Worm (Caenorhabditis elegans): ENCODE measurements around the gene dlc-2.

dlc-2 gene

ce11 chrIV:12096479-12096878 lies 14.9 kb downstream of the dlc-2 start, which contains the start of gene mon-2:
Gene mon-2 (plus strand): TSS chrIV:12096779.
- TF ChIP-seq pax-1 (tag; optimal IDR thresholded peaks at IDR 0.05) (no peak), ahr-1 (tag; optimal IDR thresholded peaks at IDR 0.05) (no peak), lim-6 (tag; optimal IDR thresholded peaks at IDR 0.05) (no peak), ceh-18 (tag; optimal IDR thresholded peaks at IDR 0.05) (no peak), pag-3 (tag; optimal IDR thresholded peaks at IDR 0.05; ENCODE audit: borderline replicate concordance) (no peak), ceh-19 (GFP tag; optimal IDR thresholded peaks at IDR 0.05) (no peak), K02D7.2 (tag; optimal IDR thresholded peaks at IDR 0.05) (no peak), odd-2 (tag; optimal IDR thresholded peaks at IDR 0.05) (no peak), ceh-22 (tag; optimal IDR thresholded peaks at IDR 0.05) (no peak), hlh-8 (tag; optimal IDR thresholded peaks at IDR 0.05) (no peak), pat-9 (tag; optimal IDR thresholded peaks at IDR 0.05) (no peak), nhr-232 (tag; optimal IDR thresholded peaks at IDR 0.05) (no peak), madf-2 (tag; optimal IDR thresholded peaks at IDR 0.05) (no peak), C38D4.7 (GFP tag; optimal IDR thresholded peaks at IDR 0.05) (no peak), hlh-15 (tag; optimal IDR thresholded peaks at IDR 0.05) (no peak), tbx-2 (tag; optimal IDR thresholded peaks at IDR 0.05) (no peak), ceh-34 (tag; optimal IDR thresholded peaks at IDR 0.05) (no peak)

ce11 chrIV:12093819-12094218 lies 17.6 kb downstream of the dlc-2 start, which contains the start of gene F11A10.5:
Gene F11A10.5 (plus strand): TSS chrIV:12094119.
- TF ChIP-seq ztf-16 (tag; optimal IDR thresholded peaks at IDR 0.05) (no peak), ceh-31 (tag; optimal IDR thresholded peaks at IDR 0.05) (peak; percentile 10), zip-5 (tag; optimal IDR thresholded peaks at IDR 0.05) (peak; percentile 16), ceh-48 (tag; optimal IDR thresholded peaks at IDR 0.05) (peak; percentile 47)

ce11 chrIV:12093384-12093783 lies 18.0 kb downstream of the dlc-2 start, which contains the start of gene cpsf-4:
Gene cpsf-4 (minus strand): TSS chrIV:12093445.
- TF ChIP-seq ztf-16 (tag; optimal IDR thresholded peaks at IDR 0.05) (no peak), lim-6 (tag; optimal IDR thresholded peaks at IDR 0.05) (no peak), fkh-6 (tag; optimal IDR thresholded peaks at IDR 0.05) (no peak), nhr-11 (tag; optimal IDR thresholded peaks at IDR 0.05) (no peak), sox-4 (tag; optimal IDR thresholded peaks at IDR 0.05) (no peak)

- TF ChIP-seq unc-3 (GFP tag; conservative IDR thresholded peaks at IDR 0.05) (no peak), unc-3 (tag; optimal IDR thresholded peaks at IDR 0.05) (no peak), pax-1 (tag; optimal IDR thresholded peaks at IDR 0.05) (no peak), ceh-6 (GFP tag; optimal IDR thresholded peaks at IDR 0.05) (no peak), pha-2 (tag; optimal IDR thresholded peaks at IDR 0.05) (no peak), nfya-1 (tag; optimal IDR thresholded peaks at IDR 0.05) (no peak), dmd-4 (tag; optimal IDR thresholded peaks at IDR 0.05; ENCODE audit: borderline replicate concordance) (no peak), elt-4 (tag; optimal IDR thresholded peaks at IDR 0.05) (no peak), syd-9 (tag; optimal IDR thresholded peaks at IDR 0.05) (no peak), ttx-3 (tag; optimal IDR thresholded peaks at IDR 0.05) (no peak), hlh-15 (tag; optimal IDR thresholded peaks at IDR 0.05) (no peak)
Observed at ce11 chrIV:12092113-12092512, 19.3 kb downstream of the dlc-2 start, which contains the start of gene mig-32. Gene mig-32 (minus strand): TSS chrIV:12092213.

ce11 chrIV:12089551-12089950 lies 21.8 kb downstream of the dlc-2 start, which contains the start of gene F11A10.6:
Gene F11A10.6 (minus strand): TSS chrIV:12089651.
- TF ChIP-seq npax-4 (tag; optimal IDR thresholded peaks at IDR 0.05) (no peak), T23F11.4 (GFP tag; optimal IDR thresholded peaks at IDR 0.05) (no peak)
